Fruit fly (Drosophila melanogaster): ENCODE results near the gene dj.

Gene dj

DNA sequence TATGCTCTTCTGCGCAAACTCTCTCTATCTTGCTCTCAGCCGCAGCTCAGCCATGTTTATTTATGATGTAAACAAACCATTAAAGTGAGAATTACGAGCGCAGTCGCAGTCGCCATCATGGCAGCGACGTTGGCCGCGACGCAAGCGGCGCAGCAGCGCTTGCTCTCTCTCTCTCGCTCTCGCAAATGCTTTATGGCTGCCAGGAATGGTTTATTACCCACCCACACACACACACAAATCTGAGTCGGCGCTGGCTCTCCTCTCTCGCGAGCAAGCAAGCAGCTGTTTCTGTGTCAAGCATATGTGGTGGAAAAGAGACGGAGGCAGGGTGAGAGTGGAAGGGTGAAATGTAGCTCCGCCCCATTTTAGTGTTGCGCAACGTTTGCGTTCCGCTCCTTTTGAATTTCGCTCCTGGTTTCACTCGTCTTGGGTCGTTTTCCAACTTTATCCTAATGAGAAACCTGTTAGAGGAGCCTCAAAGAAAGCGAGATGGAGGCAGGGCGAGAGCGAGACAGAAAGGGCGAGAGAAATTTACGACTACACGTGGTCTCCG lies 21.8 kb upstream of the dj start (continued):
- TF ChIP-seq crol (GFP tag; IDR thresholded peaks at IDR 0.05) = peak; percentile 72
- TF ChIP-seq fd96Cb (tag; optimal IDR thresholded peaks at IDR 0.05) = no peak
- TF ChIP-seq Dek (tag; optimal IDR thresholded peaks at IDR 0.05) = no peak
- TF ChIP-seq CG2116 (GFP tag; optimal IDR thresholded peaks at IDR 0.05) = peak; percentile 15
- TF ChIP-seq CG7357 (GFP tag; IDR thresholded peaks at IDR 0.05) = no peak
- TF ChIP-seq h (optimal IDR thresholded peaks at IDR 0.05) = no peak
- no peak for TF ChIP-seq odd (GFP tag; optimal IDR thresholded peaks at IDR 0.05)
- TF ChIP-seq Adf1 (GFP tag; IDR thresholded peaks at IDR 0.05) = peak; percentile 100
- TF ChIP-seq Mes4 (GFP tag; optimal IDR thresholded peaks at IDR 0.05) = no peak
- no peak for TF ChIP-seq bsh (GFP tag; optimal IDR thresholded peaks at IDR 0.05)
- no peak for TF ChIP-seq HLH3B (GFP tag; IDR thresholded peaks at IDR 0.05)
- peak; percentile 43 for TF ChIP-seq CoRest (tag; optimal IDR thresholded peaks at IDR 0.05)
- TF ChIP-seq eyg (GFP tag; optimal IDR thresholded peaks at IDR 0.05) = no peak
- TF ChIP-seq nerfin-1 (tag; optimal IDR thresholded peaks at IDR 0.05) = peak; percentile 21
- no peak for TF ChIP-seq CG8944 (GFP tag; optimal IDR thresholded peaks at IDR 0.05)
- TF ChIP-seq CG1647 (GFP tag; optimal IDR thresholded peaks at IDR 0.05) = no peak
- TF ChIP-seq CG11093 (GFP tag; IDR thresholded peaks at IDR 0.05) = no peak
- 0 out of 2 replicates have a peak, but pooled peaks have one; percentile 18 for TF ChIP-seq Rfx (GFP tag; IDR thresholded peaks at IDR 0.05)
- TF ChIP-seq Hmr (GFP tag; optimal IDR thresholded peaks at IDR 0.05) = peak; percentile 37
- no peak for TF ChIP-seq jigr1 (GFP tag; IDR thresholded peaks at IDR 0.05)
- no peak for TF ChIP-seq fu2 (GFP tag; optimal IDR thresholded peaks at IDR 0.05)
- no peak for TF ChIP-seq so (GFP tag; IDR thresholded peaks at IDR 0.05)
- TF ChIP-seq Jarid2 (GFP tag; optimal IDR thresholded peaks at IDR 0.05) = peak; percentile 43
- peak; percentile 30; the same call in 1 of the 2 replicates for TF ChIP-seq sob (GFP tag; IDR thresholded peaks at IDR 0.05)
- TF ChIP-seq az2 (GFP tag; optimal IDR thresholded peaks at IDR 0.05) = no peak
- TF ChIP-seq peb (GFP tag; IDR thresholded peaks at IDR 0.05) = no peak
- TF ChIP-seq mam (GFP tag; optimal IDR thresholded peaks at IDR 0.05) = peak; percentile 31
- TF ChIP-seq HLHmδ (GFP tag; optimal IDR thresholded peaks at IDR 0.05) = no peak
- TF ChIP-seq toy (GFP tag; IDR thresholded peaks at IDR 0.05) = no peak
- 0 out of 2 replicates have a peak, but pooled peaks have one; percentile 30 for TF ChIP-seq CG11247 (GFP tag; IDR thresholded peaks at IDR 0.05)
- no peak for TF ChIP-seq gsb (GFP tag; IDR thresholded peaks at IDR 0.05)
- TF ChIP-seq wor (GFP tag; IDR thresholded peaks at IDR 0.05) = no peak
- TF ChIP-seq unpg (GFP tag; optimal IDR thresholded peaks at IDR 0.05) = peak; percentile 20
- no peak for TF ChIP-seq Sry-δ (GFP tag; optimal IDR thresholded peaks at IDR 0.05)
- TF ChIP-seq CG13287 (GFP tag; IDR thresholded peaks at IDR 0.05; ENCODE audit: partially characterized antibody) = peak; percentile 50; the same call in 1 of the 2 replicates
- TF ChIP-seq ara (GFP tag; IDR thresholded peaks at IDR 0.05) = 0 out of 2 replicates have a peak, but pooled peaks have one; percentile 33
- TF ChIP-seq amos (GFP tag; IDR thresholded peaks at IDR 0.05; ENCODE audit: partially characterized antibody) = 0 out of 2 replicates have a peak, but pooled peaks have one; percentile 8
- peak; percentile 28 for TF ChIP-seq wek (GFP tag; optimal IDR thresholded peaks at IDR 0.05)
- peak; percentile 97 for TF ChIP-seq pros (GFP tag; optimal IDR thresholded peaks at IDR 0.05)
- no peak for TF ChIP-seq dmrt11E (tag; optimal IDR thresholded peaks at IDR 0.05)
- TF ChIP-seq onecut (GFP tag; IDR thresholded peaks at IDR 0.05) = no peak
- TF ChIP-seq CG9932 (GFP tag; IDR thresholded peaks at IDR 0.05) = 0 out of 2 replicates have a peak, but pooled peaks have one; percentile 16
- peak; percentile 64 for TF ChIP-seq nau (GFP tag; optimal IDR thresholded peaks at IDR 0.05)
- no peak for TF ChIP-seq dati (GFP tag; IDR thresholded peaks at IDR 0.05)
- TF ChIP-seq Dfd (GFP tag; optimal IDR thresholded peaks at IDR 0.05) = no peak
- no peak for TF ChIP-seq CG32532 (GFP tag; IDR thresholded peaks at IDR 0.05)
- no peak for TF ChIP-seq Usf (GFP tag; optimal IDR thresholded peaks at IDR 0.05)
- peak; percentile 2 for TF ChIP-seq CG10209 (GFP tag; optimal IDR thresholded peaks at IDR 0.05)
- TF ChIP-seq CG16815 (GFP tag; optimal IDR thresholded peaks at IDR 0.05) = no peak
- peak; percentile 42; the same call in 1 of the 2 replicates for TF ChIP-seq Xrp1 (GFP tag; IDR thresholded peaks at IDR 0.05)
- TF ChIP-seq Bgb (GFP tag; IDR thresholded peaks at IDR 0.05; ENCODE audit: partially characterized antibody) = 0 out of 2 replicates have a peak, but pooled peaks have one; percentile 22
